Worm (Caenorhabditis elegans) whole organism, L1 larva: ENCODE data around the gene lin-15B.

Experiments used
- aha-1 ChIP-seq: fragments of 150-350 bp; optimal IDR thresholded peaks from 2 replicates; lab custom pipeline; 2014; ENCODE audit warnings: missing biosample characterization, missing genetic modification characterization
- ama-1 ChIP-seq: fragments of 150-350 bp; optimal IDR thresholded peaks from 2 replicates; lab custom pipeline; 2014
- blmp-1 ChIP-seq: fragments of 150-350 bp; optimal IDR thresholded peaks from 2 replicates; lab custom pipeline; 2014; ENCODE audit warnings: missing biosample characterization, missing genetic modification characterization
- fkh-10 ChIP-seq: sonication (generic microtip); optimal IDR thresholded peaks from 2 replicates; lab custom pipeline; 2017; ENCODE audit warnings: missing biosample characterization, missing genetic modification reagents, missing genetic modification characterization
- lin-15B ChIP-seq: fragments of 150-350 bp; sonication (generic microtip); optimal IDR thresholded peaks from 3 replicates; lab custom pipeline; 2014; ENCODE audit warnings: missing biosample characterization, missing genetic modification characterization
- lir-3 ChIP-seq: sonication (generic microtip); optimal IDR thresholded peaks from 2 replicates; lab custom pipeline; 2016; ENCODE audit warnings: mild to moderate bottlenecking, missing genetic modification characterization, moderate library complexity, missing compliant biosample characterization; ENCODE audit not compliant: poor library complexity
- mef-2 ChIP-seq: fragments of 150-350 bp; optimal IDR thresholded peaks from 2 replicates; lab custom pipeline; 2014; ENCODE audit warnings: missing biosample characterization, missing genetic modification characterization
- skn-1 ChIP-seq: fragments of 150-350 bp; optimal IDR thresholded peaks from 2 replicates; lab custom pipeline; 2014; ENCODE audit warnings: missing biosample characterization, missing genetic modification characterization
- sup-37 ChIP-seq: fragments of 200-800 bp; sonication (Bioruptor generic); optimal IDR thresholded peaks from 2 replicates; lab custom pipeline; 2018; ENCODE audit warnings: mild to moderate bottlenecking, missing genetic modification characterization, missing compliant biosample characterization
- unc-130 ChIP-seq: fragments of 150-350 bp; optimal IDR thresholded peaks from 2 replicates; lab custom pipeline; 2017; ENCODE audit warnings: missing biosample characterization, missing genetic modification characterization, inconsistent platforms
- ztf-11 ChIP-seq, 2 experiments: sonication (generic microtip); optimal IDR thresholded peaks; 2 replicates each; lab custom pipeline; 2016 to 2017; ENCODE audit warnings: missing genetic modification characterization in 2 of 2, missing biosample characterization in 1 of 2, missing compliant biosample characterization in 1 of 2

DNA sequence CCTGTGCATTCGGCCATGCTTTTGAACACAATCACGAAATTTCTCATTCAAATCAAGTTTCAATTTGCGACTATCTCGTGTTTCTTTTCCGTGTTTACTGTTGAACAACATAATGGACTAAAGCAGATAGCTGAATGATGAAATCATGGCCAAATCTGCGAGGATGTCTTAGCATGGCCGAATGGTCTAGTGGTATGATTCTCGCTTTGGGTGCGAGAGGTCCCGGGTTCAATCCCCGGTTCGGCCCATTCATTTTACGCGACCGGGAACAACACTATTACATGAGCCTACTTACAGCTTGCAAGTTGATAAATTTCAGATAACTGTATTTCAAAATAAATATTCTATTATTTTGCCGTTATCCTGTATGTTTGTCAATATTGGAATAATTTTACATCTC lies 25.3 kb downstream of the lin-15B start:
- TF ChIP-seq unc-130 (tag; lab: Kevin White, UChicago), result no peak
- no peak for TF ChIP-seq ztf-11 (tag; optimal IDR thresholded peaks at IDR 0.05; lab: Kevin White, UChicago)
- TF ChIP-seq skn-1, result no peak
- TF ChIP-seq blmp-1 (tag; lab: Kevin White, UChicago), result no peak
- no peak for TF ChIP-seq mef-2 (tag; lab: Kevin White, UChicago)
- no peak for TF ChIP-seq aha-1 (tag; lab: Kevin White, UChicago)
- TF ChIP-seq sup-37 (GFP tag; lab: Kevin White, UChicago), result no peak
- no peak for TF ChIP-seq lir-3 (tag; lab: Kevin White, UChicago)
- TF ChIP-seq ama-1 (lab: Kevin White, UChicago), result no peak
- no peak for TF ChIP-seq fkh-10 (GFP tag; lab: Kevin White, UChicago)
- TF ChIP-seq lin-15B (tag; lab: Kevin White, UChicago), result no peak
